Fruit fly (Drosophila melanogaster) whole organism, embryonic: Measurements from ENCODE around the gene CG2444.

Experiments
- Asciz ChIP-seq: fragments of 200-800 bp; sonication (Bioruptor generic); optimal IDR thresholded peaks from 2 replicates; lab custom pipeline; 2017; ENCODE audit warnings: missing biosample characterization, mild to moderate bottlenecking, missing genetic modification characterization, missing genetic modification reagents
- BtbVII ChIP-seq: fragments of 200-800 bp; sonication (Bioruptor generic); optimal IDR thresholded peaks from 3 replicates; lab custom pipeline; 2017; ENCODE audit warnings: missing biosample characterization, mild to moderate bottlenecking, missing genetic modification characterization
- CG10431 ChIP-seq: fragments of 200-800 bp; sonication (Bioruptor generic); optimal IDR thresholded peaks from 3 replicates; lab custom pipeline; 2018; ENCODE audit warnings: missing biosample characterization, mild to moderate bottlenecking, missing genetic modification characterization
- CG11456 ChIP-seq: fragments of 200-800 bp; sonication (Bioruptor generic); IDR thresholded peaks from 3 replicates; pipeline ENCODE4 v1.3.6; 2022; ENCODE audit warnings: missing biosample characterization, missing genetic modification characterization
- CG11504 ChIP-seq: fragments of 200-800 bp; sonication (Bioruptor generic); optimal IDR thresholded peaks from 3 replicates; lab custom pipeline; 2019; ENCODE audit warnings: missing biosample characterization, mild to moderate bottlenecking, missing genetic modification characterization, moderate library complexity
- CG13287 ChIP-seq: fragments of 200-800 bp; sonication (Bioruptor generic); IDR thresholded peaks from 2 replicates; pipeline ENCODE4 v1.3.6; 2022; ENCODE audit warnings: missing biosample characterization, missing genetic modification characterization; ENCODE audit not compliant: partially characterized antibody
- CG13624 ChIP-seq: fragments of 200-800 bp; sonication (Bioruptor generic); optimal IDR thresholded peaks from 2 replicates; lab custom pipeline; 2016; ENCODE audit warnings: missing biosample characterization, missing genetic modification characterization
- CG13775 ChIP-seq: fragments of 200-800 bp; sonication (Bioruptor generic); optimal IDR thresholded peaks from 3 replicates; lab custom pipeline; 2017; ENCODE audit warnings: missing biosample characterization, mild to moderate bottlenecking, missing genetic modification characterization
- CG14014 ChIP-seq: fragments of 200-800 bp; sonication (Bioruptor generic); IDR thresholded peaks from 2 replicates; pipeline ENCODE4 v1.3.6; 2022; ENCODE audit warnings: missing biosample characterization, missing genetic modification characterization
- CG14667 ChIP-seq: fragments of 200-800 bp; sonication (Bioruptor generic); IDR thresholded peaks from 2 replicates; pipeline ENCODE4 v1.3.6; 2022; ENCODE audit warnings: missing biosample characterization, missing genetic modification characterization
- CG14965 ChIP-seq: fragments of 200-800 bp; sonication (Bioruptor generic); optimal IDR thresholded peaks from 2 replicates; lab custom pipeline; 2016; ENCODE audit warnings: missing biosample characterization, missing genetic modification characterization, borderline replicate concordance
- CG15514 ChIP-seq: fragments of 200-800 bp; sonication (Bioruptor generic); optimal IDR thresholded peaks from 3 replicates; lab custom pipeline; 2017; ENCODE audit warnings: missing biosample characterization, missing genetic modification characterization, mild to moderate bottlenecking, moderate library complexity, missing genetic modification reagents
- CG1602 ChIP-seq: fragments of 200-800 bp; sonication (Bioruptor generic); optimal IDR thresholded peaks from 3 replicates; lab custom pipeline; 2016; ENCODE audit warnings: missing biosample characterization, missing genetic modification characterization
- CG16863 ChIP-seq: fragments of 200-800 bp; sonication (Bioruptor generic); optimal IDR thresholded peaks from 3 replicates; lab custom pipeline; 2016; ENCODE audit warnings: missing biosample characterization, missing genetic modification characterization
- CG17612 ChIP-seq: fragments of 200-800 bp; sonication (Bioruptor generic); IDR thresholded peaks from 2 replicates; pipeline ENCODE4 v1.3.6; 2022; ENCODE audit warnings: missing biosample characterization, missing genetic modification characterization
- CG17802 ChIP-seq: fragments of 200-800 bp; sonication (Bioruptor generic); optimal IDR thresholded peaks from 2 replicates; lab custom pipeline; 2018; ENCODE audit warnings: missing biosample characterization, mild to moderate bottlenecking, missing genetic modification characterization, moderate library complexity
- CG1792 ChIP-seq: fragments of 200-800 bp; sonication (Bioruptor generic); optimal IDR thresholded peaks from 2 replicates; lab custom pipeline; 2016; ENCODE audit warnings: missing biosample characterization, missing genetic modification characterization
- CG18011 ChIP-seq: fragments of 200-800 bp; sonication (Bioruptor generic); optimal IDR thresholded peaks from 2 replicates; lab custom pipeline; 2017; ENCODE audit warnings: missing biosample characterization, missing genetic modification characterization, mild to moderate bottlenecking, moderate library complexity, missing genotype
- CG34422 ChIP-seq: fragments of 200-800 bp; sonication (Bioruptor generic); IDR thresholded peaks from 3 replicates; pipeline ENCODE4 v1.3.6; 2022; ENCODE audit warnings: missing biosample characterization, missing genetic modification characterization
- CG4328 ChIP-seq: fragments of 200-800 bp; sonication (Bioruptor generic); optimal IDR thresholded peaks from 3 replicates; lab custom pipeline; 2017; ENCODE audit warnings: missing biosample characterization, missing genetic modification reagents, missing genetic modification characterization
- CG6854 ChIP-seq: fragments of 200-800 bp; sonication (Bioruptor generic); optimal IDR thresholded peaks from 3 replicates; lab custom pipeline; 2017; ENCODE audit warnings: missing biosample characterization, mild to moderate bottlenecking, missing genetic modification characterization
- CG7839 ChIP-seq: fragments of 200-800 bp; sonication (Bioruptor generic); optimal IDR thresholded peaks from 3 replicates; lab custom pipeline; 2018; ENCODE audit warnings: missing biosample characterization, mild to moderate bottlenecking, missing genetic modification characterization, moderate library complexity
- CG8281 ChIP-seq: fragments of 200-800 bp; sonication (Bioruptor generic); optimal IDR thresholded peaks from 2 replicates; lab custom pipeline; 2018; ENCODE audit warnings: missing biosample characterization, mild to moderate bottlenecking, missing genetic modification characterization, moderate library complexity
- CkIIα-i1 ChIP-seq: fragments of 200-800 bp; sonication (Bioruptor generic); IDR thresholded peaks from 2 replicates; pipeline ENCODE4 v1.3.6; 2022; ENCODE audit warnings: missing biosample characterization, missing genetic modification characterization
- Doc2 ChIP-seq: fragments of 200-800 bp; sonication (Bioruptor generic); IDR thresholded peaks from 2 replicates; pipeline ENCODE4 v1.3.6; 2022; ENCODE audit warnings: missing biosample characterization, missing genetic modification characterization
- Dref ChIP-seq: fragments of 200-800 bp; sonication (Bioruptor generic); IDR thresholded peaks from 2 replicates; pipeline ENCODE4 v1.3.6; 2022; ENCODE audit warnings: missing biosample characterization, missing genetic modification characterization
- Fer2 ChIP-seq: fragments of 200-800 bp; sonication (Bioruptor generic); optimal IDR thresholded peaks from 2 replicates; lab custom pipeline; 2018; ENCODE audit warnings: missing biosample characterization, mild to moderate bottlenecking, missing genetic modification characterization, moderate library complexity
- H15 ChIP-seq: fragments of 200-800 bp; sonication (Bioruptor generic); IDR thresholded peaks from 3 replicates; pipeline ENCODE4 v1.3.6; 2022; ENCODE audit warnings: missing biosample characterization, missing genetic modification characterization
- Hr39 ChIP-seq: fragments of >200 bp; optimal IDR thresholded peaks from 2 replicates; lab custom pipeline; 2017
- Lim3 ChIP-seq: fragments of 200-800 bp; sonication (Bioruptor generic); IDR thresholded peaks from 2 replicates; pipeline ENCODE4 v1.3.6; 2022; ENCODE audit warnings: missing biosample characterization, missing genetic modification characterization
- Sox100B ChIP-seq: fragments of 200-800 bp; sonication (Bioruptor generic); optimal IDR thresholded peaks from 3 replicates; lab custom pipeline; 2018; ENCODE audit warnings: missing biosample characterization, mild to moderate bottlenecking, missing genetic modification characterization
- Sry-δ ChIP-seq: fragments of 200-800 bp; sonication (Bioruptor generic); optimal IDR thresholded peaks from 2 replicates; lab custom pipeline; 2016; ENCODE audit warnings: missing biosample characterization, missing genetic modification characterization
- Usf ChIP-seq: fragments of 200-800 bp; sonication (Bioruptor generic); optimal IDR thresholded peaks from 2 replicates; lab custom pipeline; 2017; ENCODE audit warnings: missing genotype, missing biosample characterization, missing genetic modification characterization
- az2 ChIP-seq: fragments of 200-800 bp; sonication (Bioruptor generic); optimal IDR thresholded peaks from 3 replicates; lab custom pipeline; 2016; ENCODE audit warnings: missing biosample characterization, missing genetic modification characterization
- dmrt11E ChIP-seq: fragments of 200-800 bp; sonication (Bioruptor generic); optimal IDR thresholded peaks from 3 replicates; lab custom pipeline; 2018; ENCODE audit warnings: missing biosample characterization, mild to moderate bottlenecking, missing genetic modification characterization, moderate library complexity
- dysf ChIP-seq: fragments of 200-800 bp; sonication (Bioruptor generic); IDR thresholded peaks from 3 replicates; pipeline ENCODE4 v1.3.6; 2022; ENCODE audit warnings: missing biosample characterization, missing genetic modification characterization
- ftz-f1 ChIP-seq: fragments of 200-800 bp; sonication (Bioruptor generic); optimal IDR thresholded peaks from 2 replicates; lab custom pipeline; 2016; ENCODE audit warnings: missing biosample characterization, missing genetic modification characterization
- fu2 ChIP-seq: fragments of 200-800 bp; sonication (Bioruptor generic); optimal IDR thresholded peaks from 2 replicates; lab custom pipeline; 2016; ENCODE audit warnings: missing biosample characterization, missing genetic modification characterization
- ham ChIP-seq: fragments of 200-800 bp; sonication (Bioruptor generic); IDR thresholded peaks from 2 replicates; pipeline ENCODE4 v1.3.6; 2022; ENCODE audit warnings: missing biosample characterization, missing genetic modification characterization
- jing ChIP-seq: fragments of 200-800 bp; sonication (Bioruptor generic); optimal IDR thresholded peaks from 2 replicates; lab custom pipeline; 2018; ENCODE audit warnings: missing biosample characterization, mild to moderate bottlenecking, missing genetic modification characterization
- knrl ChIP-seq: fragments of 200-800 bp; sonication (Bioruptor generic); IDR thresholded peaks from 3 replicates; pipeline ENCODE4 v1.3.6; 2022; ENCODE audit warnings: missing biosample characterization, missing genetic modification characterization; ENCODE audit not compliant: partially characterized antibody
- mam ChIP-seq: fragments of 200-800 bp; sonication (Bioruptor generic); optimal IDR thresholded peaks from 3 replicates; lab custom pipeline; 2016; ENCODE audit warnings: missing biosample characterization, missing genetic modification characterization
- mirr ChIP-seq: fragments of 200-800 bp; sonication (Bioruptor generic); optimal IDR thresholded peaks from 3 replicates; lab custom pipeline; 2018; ENCODE audit warnings: missing biosample characterization, mild to moderate bottlenecking, missing genetic modification characterization
- nom ChIP-seq: fragments of 200-800 bp; sonication (Bioruptor generic); optimal IDR thresholded peaks from 2 replicates; lab custom pipeline; 2017; ENCODE audit warnings: missing biosample characterization, missing genetic modification characterization, mild to moderate bottlenecking, moderate library complexity, missing genetic modification reagents
- otp ChIP-seq: fragments of 200-800 bp; sonication (Bioruptor generic); IDR thresholded peaks from 3 replicates; pipeline ENCODE4, ENCODE4 v1.3.6; 2022; ENCODE audit warnings: missing biosample characterization, missing genetic modification characterization
- pho ChIP-seq: fragments of 200-800 bp; sonication (Bioruptor generic); optimal IDR thresholded peaks from 2 replicates; lab custom pipeline; 2016; ENCODE audit warnings: missing biosample characterization, missing genetic modification characterization
- pita ChIP-seq: fragments of 200-800 bp; sonication (Bioruptor generic); optimal IDR thresholded peaks from 2 replicates; lab custom pipeline; 2017; ENCODE audit warnings: missing biosample characterization, mild to moderate bottlenecking, missing genetic modification characterization
- ro ChIP-seq: fragments of 200-800 bp; sonication (Bioruptor generic); IDR thresholded peaks from 2 replicates; pipeline ENCODE4 v1.3.6; 2022; ENCODE audit warnings: missing biosample characterization, missing genetic modification characterization
- sisA ChIP-seq: fragments of 200-800 bp; sonication (Bioruptor generic); IDR thresholded peaks from 2 replicates; pipeline ENCODE4 v1.3.6; 2022; ENCODE audit warnings: missing biosample characterization, missing genetic modification characterization
- slou ChIP-seq: fragments of 200-800 bp; sonication (Bioruptor generic); optimal IDR thresholded peaks from 3 replicates; lab custom pipeline; 2016; ENCODE audit warnings: missing biosample characterization, missing genetic modification characterization
- tio ChIP-seq: fragments of 200-800 bp; sonication (Bioruptor generic); optimal IDR thresholded peaks from 2 replicates; lab custom pipeline; 2017; ENCODE audit warnings: missing biosample characterization, missing genetic modification characterization, inconsistent platforms
- z ChIP-seq: fragments of 200-800 bp; sonication (Bioruptor generic); IDR thresholded peaks from 3 replicates; pipeline ENCODE4 v1.3.6; 2022; ENCODE audit warnings: missing biosample characterization, missing genetic modification characterization

Gene CG2444

DNA sequence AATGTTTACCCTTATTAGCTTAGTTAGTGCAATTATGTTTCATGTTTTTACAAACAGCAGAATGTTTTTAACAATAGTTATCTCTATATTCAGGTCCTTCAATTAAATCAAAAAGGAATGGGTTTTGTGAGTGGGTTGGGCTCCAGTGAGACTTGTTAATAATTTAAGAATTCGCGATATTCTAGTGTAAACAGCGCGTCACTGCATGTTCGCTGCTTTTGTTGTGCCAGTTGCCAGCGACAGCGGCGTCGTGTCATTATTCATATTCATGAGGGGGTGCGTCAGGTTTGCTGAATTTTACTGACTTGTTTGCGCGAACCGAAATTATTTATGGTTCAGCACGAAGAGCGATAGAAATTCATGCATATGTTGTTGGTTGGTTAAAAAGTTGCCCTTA is 10.2 kb upstream of the CG2444 start, which contains the start of gene Amun (continued):
- TF ChIP-seq Sox100B (GFP tag; lab: Kevin White, UChicago): no peak
- no peak for TF ChIP-seq otp (GFP tag; lab: Robert Waterston, UW)
- TF ChIP-seq Fer2 (tag; lab: Kevin White, UChicago): no peak
- no peak for TF ChIP-seq CG4328 (GFP tag; lab: Kevin White, UChicago)
- TF ChIP-seq jing (GFP tag; lab: Kevin White, UChicago): peak; percentile 15
- no peak for TF ChIP-seq CG10431 (GFP tag; lab: Kevin White, UChicago)
- TF ChIP-seq CG13775 (GFP tag; lab: Kevin White, UChicago): no peak
- no peak for TF ChIP-seq ham
- TF ChIP-seq H15 (GFP tag; lab: Robert Waterston, UW): 0 out of 3 replicates have a peak, but pooled peaks have one; percentile 36
- no peak for TF ChIP-seq CG6854 (GFP tag; lab: Kevin White, UChicago)
- TF ChIP-seq CkIIα-i1 (GFP tag; lab: Robert Waterston, UW): no peak
- TF ChIP-seq Asciz (GFP tag; lab: Kevin White, UChicago): no peak
- TF ChIP-seq tio (GFP tag; lab: Kevin White, UChicago): no peak
- peak; percentile 8 for TF ChIP-seq CG7839 (tag; lab: Kevin White, UChicago)
- peak; percentile 21 for TF ChIP-seq pho (GFP tag; lab: Kevin White, UChicago)
- TF ChIP-seq CG14014: no peak; the same call in 1 of the 2 replicates
- no peak for TF ChIP-seq z
- no peak for TF ChIP-seq CG16863 (GFP tag; lab: Kevin White, UChicago)
- TF ChIP-seq pita (GFP tag; lab: Kevin White, UChicago): no peak
- no peak for TF ChIP-seq BtbVII (GFP tag; lab: Kevin White, UChicago)
- no peak for TF ChIP-seq knrl (GFP tag; lab: Robert Waterston, UW)
- TF ChIP-seq Hr39: no peak
- TF ChIP-seq mirr (GFP tag; lab: Kevin White, UChicago): no peak
- no peak for TF ChIP-seq ftz-f1 (GFP tag; lab: Kevin White, UChicago)
- peak; percentile 41; the same call in 2 of the 3 replicates for TF ChIP-seq dysf (GFP tag; lab: Robert Waterston, UW)
- peak; percentile 3 for TF ChIP-seq CG11504
- TF ChIP-seq sisA (GFP tag; lab: Robert Waterston, UW): peak; percentile 5; the same call in 1 of the 2 replicates
- TF ChIP-seq CG1602 (GFP tag; lab: Kevin White, UChicago): no peak
- TF ChIP-seq Dref (GFP tag; lab: Robert Waterston, UW): no peak
- peak; percentile 79; the same call in 2 of the 3 replicates for TF ChIP-seq CG11456
- TF ChIP-seq CG14965 (GFP tag; lab: Kevin White, UChicago): no peak
- TF ChIP-seq CG14667 (GFP tag; lab: Robert Waterston, UW): no peak
- 0 out of 3 replicates have a peak, but pooled peaks have one; percentile 17 for TF ChIP-seq CG34422 (GFP tag; lab: Robert Waterston, UW)
- peak; percentile 21 for TF ChIP-seq CG13624 (GFP tag; lab: Kevin White, UChicago)
- TF ChIP-seq fu2: peak; percentile 15
- TF ChIP-seq az2 (GFP tag; lab: Kevin White, UChicago): no peak
- TF ChIP-seq CG15514 (GFP tag; lab: Kevin White, UChicago): peak; percentile 39
- TF ChIP-seq nom (GFP tag; lab: Kevin White, UChicago): no peak
- TF ChIP-seq Doc2: no peak
- TF ChIP-seq slou (GFP tag; lab: Kevin White, UChicago): peak; percentile 42
- TF ChIP-seq CG18011 (GFP tag; lab: Kevin White, UChicago): no peak
- no peak for TF ChIP-seq Sry-δ
- no peak for TF ChIP-seq ro
- no peak for TF ChIP-seq CG1792
- TF ChIP-seq dmrt11E (tag; lab: Kevin White, UChicago): no peak
- TF ChIP-seq Usf (GFP tag; lab: Kevin White, UChicago): no peak
- peak; percentile 55 for TF ChIP-seq mam (GFP tag; lab: Kevin White, UChicago)
- TF ChIP-seq CG17802 (tag; lab: Kevin White, UChicago): peak; percentile 7
- no peak; the same call in 1 of the 2 replicates for TF ChIP-seq CG17612 (GFP tag; lab: Robert Waterston, UW)
- no peak for TF ChIP-seq Lim3 (GFP tag; lab: Robert Waterston, UW)
- TF ChIP-seq CG13287 (GFP tag; lab: Robert Waterston, UW): no peak
- no peak for TF ChIP-seq CG8281 (tag; lab: Kevin White, UChicago)
